Fruit fly (Drosophila melanogaster) whole organism, embryonic: ENCODE results near the gene Rchy1.

Source experiments
- Atf-2 ChIP-seq: fragments of 200-800 bp; sonication (Bioruptor generic); optimal IDR thresholded peaks from 2 replicates; lab custom pipeline; 2016; ENCODE audit warnings: missing biosample characterization, missing genetic modification characterization
- CG10321 ChIP-seq: fragments of 200-800 bp; sonication (Bioruptor generic); IDR thresholded peaks from 2 replicates; pipeline ENCODE4 v1.3.6; 2022; ENCODE audit warnings: missing biosample characterization, missing genetic modification characterization
- CG10462 ChIP-seq: fragments of 200-800 bp; sonication (Bioruptor generic); optimal IDR thresholded peaks from 2 replicates; lab custom pipeline; 2016; ENCODE audit warnings: missing biosample characterization, missing genetic modification characterization
- CG10979 ChIP-seq: fragments of 200-800 bp; sonication (Bioruptor generic); optimal IDR thresholded peaks from 2 replicates; lab custom pipeline; 2018; ENCODE audit warnings: missing biosample characterization, mild to moderate bottlenecking, missing genetic modification characterization, moderate library complexity
- CG11093 ChIP-seq: fragments of 200-800 bp; sonication (Bioruptor generic); IDR thresholded peaks from 3 replicates; pipeline ENCODE4 v1.3.6; 2022; ENCODE audit warnings: missing biosample characterization, missing genetic modification characterization
- CG11560 ChIP-seq: fragments of 200-800 bp; sonication (Bioruptor generic); IDR thresholded peaks from 3 replicates; pipeline ENCODE4 v1.3.6; 2022; ENCODE audit warnings: missing biosample characterization, missing genetic modification characterization
- CG13296 ChIP-seq: fragments of 200-800 bp; sonication (Bioruptor generic); optimal IDR thresholded peaks from 3 replicates; lab custom pipeline; 2018; ENCODE audit warnings: missing biosample characterization, mild to moderate bottlenecking, missing genetic modification characterization
- CG2875 ChIP-seq: fragments of 200-800 bp; sonication (Bioruptor generic); optimal IDR thresholded peaks from 2 replicates; lab custom pipeline; 2017; ENCODE audit warnings: missing biosample characterization, mild to moderate bottlenecking, missing genetic modification characterization, missing genetic modification reagents
- CG30020 ChIP-seq: fragments of 200-800 bp; optimal IDR thresholded peaks from 2 replicates; lab custom pipeline; 2019; ENCODE audit warnings: missing biosample characterization, mild to moderate bottlenecking, missing genetic modification characterization, moderate library complexity
- CG34422 ChIP-seq: fragments of 200-800 bp; sonication (Bioruptor generic); IDR thresholded peaks from 3 replicates; pipeline ENCODE4 v1.3.6; 2022; ENCODE audit warnings: missing biosample characterization, missing genetic modification characterization
- CG5245 ChIP-seq: fragments of 200-800 bp; sonication (Bioruptor generic); optimal IDR thresholded peaks from 3 replicates; lab custom pipeline; 2016; ENCODE audit warnings: missing biosample characterization, missing genetic modification characterization
- CG6254 ChIP-seq: fragments of 200-800 bp; sonication (Bioruptor generic); optimal IDR thresholded peaks from 3 replicates; lab custom pipeline; 2017; ENCODE audit warnings: mild to moderate bottlenecking, missing biosample characterization, missing genetic modification reagents, missing genetic modification characterization
- CG6272 ChIP-seq: fragments of 200-800 bp; sonication (Bioruptor generic); IDR thresholded peaks from 2 replicates; pipeline ENCODE4 v1.3.6; 2022; ENCODE audit warnings: missing biosample characterization, missing genetic modification characterization
- CG7357 ChIP-seq: fragments of 200-800 bp; sonication (Bioruptor generic); IDR thresholded peaks from 3 replicates; pipeline ENCODE4 v1.3.6; 2022; ENCODE audit warnings: missing biosample characterization, missing genetic modification characterization
- CG7963 ChIP-seq: fragments of 200-800 bp; sonication (Bioruptor generic); IDR thresholded peaks from 3 replicates; pipeline ENCODE4 v1.3.6; 2022; ENCODE audit warnings: missing biosample characterization, missing genetic modification characterization; ENCODE audit not compliant: partially characterized antibody
- CG7987 ChIP-seq: fragments of 200-800 bp; sonication (Bioruptor generic); optimal IDR thresholded peaks from 2 replicates; lab custom pipeline; 2018; ENCODE audit warnings: missing biosample characterization, mild to moderate bottlenecking, missing genetic modification characterization, moderate library complexity
- CG8478 ChIP-seq: fragments of >200 bp; optimal IDR thresholded peaks from 2 replicates; lab custom pipeline; 2018
- CG9609 ChIP-seq: fragments of 200-800 bp; sonication (Bioruptor generic); optimal IDR thresholded peaks from 3 replicates; lab custom pipeline; 2016; ENCODE audit warnings: missing biosample characterization, missing genetic modification characterization
- Camta ChIP-seq: fragments of 200-800 bp; sonication (Bioruptor generic); optimal IDR thresholded peaks from 2 replicates; lab custom pipeline; 2016; ENCODE audit warnings: missing biosample characterization, missing genetic modification characterization
- Dfd ChIP-seq, 2 experiments: fragments of >200 bp; optimal IDR thresholded peaks; 2 replicates each; lab custom pipeline; 2017; ENCODE audit warnings: missing biosample characterization in 2 of 2, missing genetic modification characterization in 2 of 2
- Ets65A ChIP-seq: fragments of 200-800 bp; sonication (Bioruptor generic); peaks from one replicate; lab custom pipeline; 2016; ENCODE audit warnings: missing biosample characterization, missing genetic modification characterization
- H15 ChIP-seq: fragments of 200-800 bp; sonication (Bioruptor generic); IDR thresholded peaks from 3 replicates; pipeline ENCODE4 v1.3.6; 2022; ENCODE audit warnings: missing biosample characterization, missing genetic modification characterization
- Hr51 ChIP-seq, 2 experiments: fragments of 200-800 bp; sonication (Bioruptor generic); optimal IDR thresholded peaks; 2 replicates in 1 of 2; 3 replicates in 1 of 2; lab custom pipeline; 2016 to 2018; ENCODE audit warnings: missing biosample characterization in 2 of 2, missing genetic modification characterization in 2 of 2, mild to moderate bottlenecking in 1 of 2, moderate library complexity in 1 of 2
- Meics ChIP-seq: fragments of 200-800 bp; sonication (Bioruptor generic); optimal IDR thresholded peaks from 2 replicates; lab custom pipeline; 2017; ENCODE audit warnings: missing biosample characterization, mild to moderate bottlenecking, missing genetic modification characterization
- Nf-YA ChIP-seq: fragments of 200-800 bp; sonication (Bioruptor generic); IDR thresholded peaks from 2 replicates; pipeline ENCODE4 v1.3.6; 2022; ENCODE audit warnings: missing biosample characterization, missing genetic modification characterization
- Nf-YC ChIP-seq: fragments of 200-800 bp; optimal IDR thresholded peaks from 3 replicates; lab custom pipeline; 2019; ENCODE audit warnings: missing biosample characterization, mild to moderate bottlenecking, missing genetic modification characterization, moderate library complexity
- Oaz ChIP-seq: fragments of 200-800 bp; sonication (Bioruptor generic); IDR thresholded peaks from 2 replicates; pipeline ENCODE4 v1.3.6; 2022; ENCODE audit warnings: missing biosample characterization, missing genetic modification characterization
- Oli ChIP-seq: fragments of 200-800 bp; sonication (Bioruptor generic); optimal IDR thresholded peaks from 2 replicates; lab custom pipeline; 2018; ENCODE audit warnings: missing biosample characterization, mild to moderate bottlenecking, missing genetic modification characterization, moderate library complexity
- Ptx1 ChIP-seq: fragments of 200-800 bp; sonication (Bioruptor generic); IDR thresholded peaks from 2 replicates; pipeline ENCODE4 v1.3.6; 2022; ENCODE audit warnings: missing biosample characterization, missing genetic modification characterization
- Rx ChIP-seq: fragments of 200-800 bp; sonication (Bioruptor generic); IDR thresholded peaks from 2 replicates; pipeline ENCODE4 v1.3.6; 2022; ENCODE audit warnings: missing biosample characterization, missing genetic modification characterization
- Scr ChIP-seq: fragments of 200-800 bp; sonication (Bioruptor generic); IDR thresholded peaks from 2 replicates; pipeline ENCODE4 v1.3.6; 2022; ENCODE audit warnings: missing biosample characterization, missing genetic modification characterization; ENCODE audit not compliant: partially characterized antibody
- Xbp1 ChIP-seq: fragments of 200-800 bp; sonication (Bioruptor generic); optimal IDR thresholded peaks from 3 replicates; lab custom pipeline; 2016; ENCODE audit warnings: missing biosample characterization, mild to moderate bottlenecking, missing genetic modification characterization
- bbx ChIP-seq: fragments of 200-800 bp; sonication (Bioruptor generic); IDR thresholded peaks from 2 replicates; pipeline ENCODE4 v1.3.6; 2022; ENCODE audit warnings: missing biosample characterization, missing genetic modification characterization; ENCODE audit not compliant: partially characterized antibody
- br ChIP-seq: fragments of >200 bp; optimal IDR thresholded peaks from 2 replicates; lab custom pipeline; 2017
- ci ChIP-seq: fragments of 200-800 bp; sonication (Bioruptor generic); IDR thresholded peaks from 3 replicates; pipeline ENCODE4 v1.3.6; 2022; ENCODE audit warnings: missing biosample characterization, missing genetic modification characterization
- dm ChIP-seq: fragments of 200-800 bp; sonication (Bioruptor generic); optimal IDR thresholded peaks from 3 replicates; lab custom pipeline; 2016; ENCODE audit warnings: missing biosample characterization, missing genetic modification characterization
- emc ChIP-seq: fragments of 200-800 bp; sonication (Bioruptor generic); optimal IDR thresholded peaks from 2 replicates; lab custom pipeline; 2016; ENCODE audit warnings: missing biosample characterization, missing genetic modification characterization
- grn ChIP-seq: fragments of 200-800 bp; sonication (Bioruptor generic); optimal IDR thresholded peaks from 3 replicates; lab custom pipeline; 2017; ENCODE audit warnings: missing biosample characterization, missing genetic modification characterization
- her ChIP-seq: fragments of 200-800 bp; sonication (Bioruptor generic); optimal IDR thresholded peaks from 2 replicates; lab custom pipeline; 2016; ENCODE audit warnings: missing biosample characterization, missing genetic modification characterization
- jing ChIP-seq: fragments of 200-800 bp; sonication (Bioruptor generic); optimal IDR thresholded peaks from 2 replicates; lab custom pipeline; 2018; ENCODE audit warnings: missing biosample characterization, mild to moderate bottlenecking, missing genetic modification characterization
- lab ChIP-seq: fragments of 200-800 bp; sonication (Bioruptor generic); optimal IDR thresholded peaks from 3 replicates; lab custom pipeline; 2017; ENCODE audit warnings: missing biosample characterization, missing genetic modification characterization, mild to moderate bottlenecking, moderate library complexity, missing genetic modification reagents
- maf-S ChIP-seq: fragments of 200-800 bp; sonication (Bioruptor generic); optimal IDR thresholded peaks from 2 replicates; lab custom pipeline; 2016; ENCODE audit warnings: missing biosample characterization, missing genetic modification characterization
- nau ChIP-seq: fragments of 200-800 bp; sonication (Bioruptor generic); optimal IDR thresholded peaks from 3 replicates; lab custom pipeline; 2017; ENCODE audit warnings: missing biosample characterization, mild to moderate bottlenecking, missing genetic modification characterization, missing genetic modification reagents
- p53 ChIP-seq: fragments of 200-800 bp; sonication (Bioruptor generic); optimal IDR thresholded peaks from 2 replicates; lab custom pipeline; 2016; ENCODE audit warnings: missing biosample characterization, missing genetic modification characterization
- pfk ChIP-seq: fragments of 200-800 bp; sonication (Bioruptor generic); optimal IDR thresholded peaks from 2 replicates; lab custom pipeline; 2018; ENCODE audit warnings: missing biosample characterization, mild to moderate bottlenecking, missing genetic modification characterization, moderate library complexity
- pnt ChIP-seq: fragments of 200-800 bp; sonication (Bioruptor generic); optimal IDR thresholded peaks from 3 replicates; lab custom pipeline; 2016; ENCODE audit warnings: missing biosample characterization, missing genetic modification characterization
- pzg ChIP-seq: fragments of 200-800 bp; sonication (Bioruptor generic); optimal IDR thresholded peaks from 3 replicates; lab custom pipeline; 2018; ENCODE audit warnings: missing biosample characterization, mild to moderate bottlenecking, missing genetic modification characterization, moderate library complexity
- sens-2 ChIP-seq: fragments of 200-800 bp; sonication (Bioruptor generic); IDR thresholded peaks from 2 replicates; pipeline ENCODE4 v1.3.6; 2022; ENCODE audit warnings: missing biosample characterization, missing genetic modification characterization
- shn ChIP-seq: fragments of 200-800 bp; sonication (Bioruptor generic); optimal IDR thresholded peaks from 3 replicates; lab custom pipeline; 2016; ENCODE audit warnings: missing biosample characterization, missing genetic modification characterization
- sna ChIP-seq: fragments of 200-800 bp; sonication (Bioruptor generic); IDR thresholded peaks from 2 replicates; pipeline ENCODE4 v1.3.6; 2022; ENCODE audit warnings: missing biosample characterization, missing genetic modification characterization; ENCODE audit not compliant: partially characterized antibody
- tin ChIP-seq: fragments of 200-800 bp; sonication (Bioruptor generic); optimal IDR thresholded peaks from 3 replicates; lab custom pipeline; 2016; ENCODE audit warnings: missing biosample characterization, missing genetic modification characterization
- tx ChIP-seq: fragments of 200-800 bp; sonication (Bioruptor generic); optimal IDR thresholded peaks from 2 replicates; lab custom pipeline; 2016; ENCODE audit warnings: missing biosample characterization, missing genetic modification characterization
- unc-4 ChIP-seq: fragments of 200-800 bp; sonication (Bioruptor generic); IDR thresholded peaks from 2 replicates; pipeline ENCODE4 v1.3.6; 2022; ENCODE audit warnings: missing biosample characterization, missing genetic modification characterization; ENCODE audit not compliant: partially characterized antibody

Rchy1 gene

DNA sequence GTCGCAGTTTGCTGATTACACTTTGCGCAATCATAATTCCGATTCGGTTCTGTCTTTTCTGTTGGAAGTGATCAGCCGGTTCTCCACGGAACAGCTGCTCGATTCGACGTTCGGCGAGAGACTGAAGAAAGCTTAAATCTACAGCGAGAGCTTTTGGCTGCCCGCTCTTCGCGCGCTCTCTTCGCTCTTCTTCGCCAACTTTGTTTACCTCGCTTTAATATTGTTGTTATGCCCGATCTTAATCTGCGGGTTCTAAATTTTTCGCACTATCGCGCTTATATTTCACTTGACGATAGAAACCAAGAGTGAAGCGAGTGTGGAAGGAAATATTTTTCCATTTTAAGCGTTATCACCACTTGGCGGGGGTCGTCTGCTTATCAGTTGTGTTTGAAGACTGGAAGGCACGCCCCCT, 28.9 kb upstream of the Rchy1 start, which contains the start of gene CG9547 (continued):
- TF ChIP-seq Xbp1 (GFP tag; lab: Kevin White, UChicago), result no peak
- no peak for TF ChIP-seq bbx
- no peak for TF ChIP-seq maf-S (GFP tag; lab: Kevin White, UChicago)
- no peak for TF ChIP-seq jing (GFP tag; lab: Kevin White, UChicago)
- no peak for TF ChIP-seq br (lab: Kevin White, UChicago)
- no peak for TF ChIP-seq H15 (GFP tag; lab: Robert Waterston, UW)
- TF ChIP-seq sna (GFP tag; lab: Robert Waterston, UW), result no peak; the same call in 1 of the 2 replicates
- TF ChIP-seq pnt (GFP tag; lab: Kevin White, UChicago), result no peak
- peak; percentile 29 for TF ChIP-seq Meics (GFP tag; lab: Kevin White, UChicago)
- no peak for TF ChIP-seq Hr51 (GFP tag; optimal IDR thresholded peaks at IDR 0.05; lab: Kevin White, UChicago)
- TF ChIP-seq CG6254 (GFP tag; lab: Kevin White, UChicago), result no peak
- TF ChIP-seq emc (GFP tag; lab: Kevin White, UChicago), result no peak
- no peak for TF ChIP-seq Ptx1 (GFP tag; lab: Robert Waterston, UW)
- TF ChIP-seq sens-2 (GFP tag; lab: Robert Waterston, UW), result no peak
- no peak for TF ChIP-seq Dfd (GFP tag; optimal IDR thresholded peaks at IDR 0.05; lab: Kevin White, UChicago)
- no peak for TF ChIP-seq CG11560 (tag; lab: Robert Waterston, UW)
- no peak for TF ChIP-seq Oaz
- TF ChIP-seq shn (GFP tag; lab: Kevin White, UChicago), result no peak
- no peak for TF ChIP-seq CG8478 (lab: Kevin White, UChicago)
- no peak for TF ChIP-seq tin (GFP tag; lab: Kevin White, UChicago)
- TF ChIP-seq CG2875, result no peak
- TF ChIP-seq CG7987 (GFP tag; lab: Kevin White, UChicago), result no peak
- TF ChIP-seq lab (GFP tag; lab: Kevin White, UChicago), result peak; percentile 54
- peak; percentile 23 for TF ChIP-seq Nf-YC
- no peak for TF ChIP-seq Rx
- no peak for TF ChIP-seq tx (GFP tag; lab: Kevin White, UChicago)
- no peak for TF ChIP-seq pzg (GFP tag; lab: Kevin White, UChicago)
- TF ChIP-seq CG7963 (GFP tag; lab: Robert Waterston, UW), result no peak
- peak; percentile 3 for TF ChIP-seq her
- TF ChIP-seq Atf-2 (GFP tag; lab: Kevin White, UChicago), result no peak
- TF ChIP-seq CG30020, result no peak
- TF ChIP-seq CG6272 (GFP tag; lab: Robert Waterston, UW), result no peak
- TF ChIP-seq Ets65A, result no peak
- no peak for TF ChIP-seq CG10979
- no peak for TF ChIP-seq CG11093 (GFP tag; lab: Robert Waterston, UW)
- TF ChIP-seq nau (GFP tag; lab: Kevin White, UChicago), result peak; percentile 21
- no peak for TF ChIP-seq CG10462 (GFP tag; lab: Kevin White, UChicago)
- TF ChIP-seq CG10321 (GFP tag; lab: Robert Waterston, UW), result no peak
- peak; percentile 70 for TF ChIP-seq CG13296 (GFP tag; lab: Kevin White, UChicago)
- TF ChIP-seq unc-4 (GFP tag; lab: Robert Waterston, UW), result peak; percentile 46
- TF ChIP-seq CG9609, result no peak
- TF ChIP-seq CG7357, result no peak
- 0 out of 3 replicates have a peak, but pooled peaks have one; percentile 31 for TF ChIP-seq CG34422 (GFP tag; lab: Robert Waterston, UW)
- TF ChIP-seq pfk (GFP tag; lab: Kevin White, UChicago), result no peak
- no peak for TF ChIP-seq Camta
- peak; percentile 94 for TF ChIP-seq grn (GFP tag; lab: Kevin White, UChicago)
- no peak for TF ChIP-seq CG5245 (GFP tag; lab: Kevin White, UChicago)
- TF ChIP-seq Oli (tag; lab: Kevin White, UChicago), result no peak
- peak; percentile 69; the same call in 2 of the 3 replicates for TF ChIP-seq ci (GFP tag; lab: Robert Waterston, UW)
- no peak for TF ChIP-seq Nf-YA
- 0 out of 2 replicates have a peak, but pooled peaks have one; percentile 16 for TF ChIP-seq Scr (GFP tag; lab: Robert Waterston, UW)
- no peak for TF ChIP-seq dm (GFP tag; lab: Kevin White, UChicago)
- TF ChIP-seq p53 (GFP tag; lab: Kevin White, UChicago), result no peak
